Worm (Caenorhabditis elegans): ENCODE measurements around the gene ctf-4.

Gene ctf-4

DNA sequence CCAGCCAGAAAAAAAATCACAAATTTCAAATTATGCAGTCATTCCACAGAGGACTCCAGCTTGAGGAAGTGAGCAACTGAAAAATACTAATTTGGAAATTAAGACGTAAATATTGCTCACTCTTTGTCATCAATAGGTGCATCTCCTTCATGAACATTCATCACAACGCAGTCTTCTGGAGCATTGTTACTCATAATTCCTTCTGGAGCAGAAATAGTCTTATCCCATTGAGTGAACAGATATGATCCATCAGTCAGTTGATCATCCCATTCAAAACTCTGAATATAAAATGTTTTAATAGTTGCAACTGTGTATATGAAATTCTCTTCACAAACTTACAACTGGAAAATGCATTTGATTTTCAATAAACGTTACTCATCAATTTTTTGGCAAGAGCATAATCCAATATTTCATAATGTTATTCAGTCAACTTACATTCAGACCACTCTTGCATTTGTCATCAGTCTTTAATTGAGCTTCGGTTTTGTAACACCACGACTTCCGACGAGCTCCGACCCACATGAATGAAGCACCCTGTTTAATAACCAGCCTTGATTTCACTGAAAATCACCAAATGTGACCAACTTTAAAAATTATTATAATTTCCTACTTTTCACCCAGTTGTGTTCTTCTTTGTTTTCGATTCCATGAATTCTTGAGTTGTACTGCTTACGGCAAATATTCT is 11.7 kb downstream of the ctf-4 start:
- TF ChIP-seq unc-62 (GFP tag; optimal IDR thresholded peaks at IDR 0.05 in 1 of 2) (peak; percentile 19 to 67), unc-62 (tag; optimal IDR thresholded peaks at IDR 0.05) (no peak), saeg-2 (GFP tag; IDR thresholded peaks at IDR 0.05) (peak; percentile 57; the same call in 1 of the 2 replicates), mep-1 (tag; optimal IDR thresholded peaks at IDR 0.05) (peak; percentile 35), skn-1 (tag; optimal IDR thresholded peaks at IDR 0.05) (no peak), php-3 (GFP tag; IDR thresholded peaks at IDR 0.05) (no peak), lsy-2 (tag; optimal IDR thresholded peaks at IDR 0.05) (peak in 1 of 2 experiments; percentile 61), nhr-77 (tag; optimal IDR thresholded peaks at IDR 0.05) (peak; percentile 24), lim-7 (GFP tag; IDR thresholded peaks at IDR 0.05) (no peak), nhr-111 (GFP tag; optimal IDR thresholded peaks at IDR 0.05) (no peak), tra-1 (GFP tag; IDR thresholded peaks at IDR 0.05) (0 out of 2 replicates have a peak, but pooled peaks have one; percentile 8), nhr-25 (tag; optimal IDR thresholded peaks at IDR 0.05; ENCODE audit: borderline replicate concordance, insufficient read depth) (peak; percentile 18), dve-1 (tag; optimal IDR thresholded peaks at IDR 0.05; ENCODE audit: insufficient read depth) (peak; percentile 42), sdz-12 (GFP tag; optimal IDR thresholded peaks at IDR 0.05) (peak; percentile 59), hif-1 (tag; optimal IDR thresholded peaks at IDR 0.05) (peak in 1 of 2 experiments; percentile 6), snpc-1.2 (GFP tag; IDR thresholded peaks at IDR 0.05) (no peak), daf-16 (GFP tag; optimal IDR thresholded peaks at IDR 0.05) (peak in 1 of 2 experiments; percentile 48), daf-16 (tag; optimal IDR thresholded peaks at IDR 0.05) (no peak), T20F7.1 (GFP tag; optimal IDR thresholded peaks at IDR 0.05) (peak; percentile 69), Y75B8A.6 (GFP tag; IDR thresholded peaks at IDR 0.05) (no peak), egl-43 (GFP tag; IDR thresholded peaks at IDR 0.05) (no peak), ama-1 (optimal IDR thresholded peaks at IDR 0.05) (peak; percentile 72), spr-1 (tag; optimal IDR thresholded peaks at IDR 0.05) (no peak), hmg-1.1 (GFP tag; IDR thresholded peaks at IDR 0.05) (peak; percentile 43; the same call in 1 of the 2 replicates), mes-2 (tag; optimal IDR thresholded peaks at IDR 0.05; ENCODE audit: poor library complexity, severe bottlenecking) (no peak), aha-1 (tag) (peak; percentile 29), zfp-3 (GFP tag; conservative IDR thresholded peaks at IDR 0.05) (peak; percentile 95), dmd-8 (GFP tag; IDR thresholded peaks at IDR 0.05) (no peak), mdt-29 (GFP tag; IDR thresholded peaks at IDR 0.05) (0 out of 2 replicates have a peak, but pooled peaks have one; percentile 32)

- TF ChIP-seq snpc-1.2 (GFP tag; IDR thresholded peaks at IDR 0.05) (no peak), spr-1 (tag; optimal IDR thresholded peaks at IDR 0.05) (peak; percentile 10), zag-1 (tag; optimal IDR thresholded peaks at IDR 0.05) (no peak), nhr-28 (tag; optimal IDR thresholded peaks at IDR 0.05) (peak; percentile 96), ceh-20 (GFP tag; IDR thresholded peaks at IDR 0.05) (0 out of 2 replicates have a peak, but pooled peaks have one; percentile 12), mdl-1 (tag; optimal IDR thresholded peaks at IDR 0.05) (peak in 1 of 2 experiments; percentile 87), zip-2 (tag; optimal IDR thresholded peaks at IDR 0.05) (no peak), nhr-77 (tag; optimal IDR thresholded peaks at IDR 0.05) (no peak), daf-16 (GFP tag; optimal IDR thresholded peaks at IDR 0.05) (peak in 1 of 2 experiments; percentile 76), daf-16 (tag; optimal IDR thresholded peaks at IDR 0.05) (peak; percentile 80), mes-2 (tag; optimal IDR thresholded peaks at IDR 0.05; ENCODE audit: poor library complexity, severe bottlenecking) (no peak), madf-5 (GFP tag; IDR thresholded peaks at IDR 0.05) (no peak), mep-1 (tag; optimal IDR thresholded peaks at IDR 0.05) (peak; percentile 72), hlh-11 (tag; optimal IDR thresholded peaks at IDR 0.05) (peak; percentile 93), dmd-6 (GFP tag; IDR thresholded peaks at IDR 0.05) (peak; percentile 89), lin-13 (GFP tag; optimal IDR thresholded peaks at IDR 0.05) (no peak), ama-1 (optimal IDR thresholded peaks at IDR 0.05) (peak; percentile 82), lsy-2 (tag; optimal IDR thresholded peaks at IDR 0.05) (peak; percentile 60 to 77), madf-9 (GFP tag; conservative IDR thresholded peaks at IDR 0.05) (no peak), zfp-3 (GFP tag; conservative IDR thresholded peaks at IDR 0.05) (peak; percentile 57; the same call in 1 of the 2 replicates), ceh-44 (GFP tag; IDR thresholded peaks at IDR 0.05) (no peak), nhr-10 (tag; optimal IDR thresholded peaks at IDR 0.05) (no peak), vab-7 (GFP tag; IDR thresholded peaks at IDR 0.05) (no peak), pha-4 (GFP tag; IDR thresholded peaks at IDR 0.05) (no peak; the same call in 1 of the 2 replicates), pha-4 (tag; optimal IDR thresholded peaks at IDR 0.05) (no peak), gei-8 (GFP tag; optimal IDR thresholded peaks at IDR 0.05) (no peak), hmg-1.1 (GFP tag; IDR thresholded peaks at IDR 0.05) (no peak; the same call in none of the 2 replicates), ceh-32 (tag; optimal IDR thresholded peaks at IDR 0.05; ENCODE audit: poor library complexity) (peak; percentile 52), dve-1 (tag; optimal IDR thresholded peaks at IDR 0.05; ENCODE audit: insufficient read depth) (peak; percentile 74)
Observed at ce11 chrV:10951655-10952278, 13.6 kb downstream of the ctf-4 start, which contains the start of gene F17C11.4. F17C11.4 (plus strand) TSS chrV:10951860.

Measured in whole organism, L4 larva.